Worm (Caenorhabditis elegans) whole organism, L3 larva: ENCODE data around the gene F54C8.1.

Experiments used
- R02D3.7 ChIP-seq: fragments of 150-350 bp; optimal IDR thresholded peaks from 2 replicates; lab custom pipeline; 2014; ENCODE audit warnings: missing biosample characterization, missing genetic modification characterization
- ZK546.5 ChIP-seq: sonication (generic microtip); optimal IDR thresholded peaks from 2 replicates; lab custom pipeline; 2017; ENCODE audit warnings: missing biosample characterization, missing genetic modification characterization
- aly-2 ChIP-seq: fragments of 150-350 bp; optimal IDR thresholded peaks from 2 replicates; lab custom pipeline; 2014; ENCODE audit warnings: missing biosample characterization, missing genetic modification characterization
- ama-1 ChIP-seq: fragments of 150-350 bp; optimal IDR thresholded peaks from 2 replicates; lab custom pipeline; 2018
- ceh-16 ChIP-seq: sonication (generic microtip); optimal IDR thresholded peaks from 2 replicates; lab custom pipeline; 2017; ENCODE audit warnings: missing biosample characterization, missing genetic modification characterization
- ceh-28 ChIP-seq: fragments of 150-350 bp; optimal IDR thresholded peaks from 2 replicates; lab custom pipeline; 2014; ENCODE audit warnings: missing biosample characterization, missing genetic modification reagents, missing genetic modification characterization
- ceh-82 ChIP-seq: fragments of 150-350 bp; optimal IDR thresholded peaks from 2 replicates; lab custom pipeline; 2014; ENCODE audit warnings: missing biosample characterization, missing genetic modification characterization
- ceh-9 ChIP-seq: sonication (generic microtip); optimal IDR thresholded peaks from 2 replicates; lab custom pipeline; 2018; ENCODE audit warnings: missing biosample characterization, missing genetic modification characterization
- daf-12 ChIP-seq: fragments of 150-350 bp; optimal IDR thresholded peaks from 2 replicates; lab custom pipeline; 2014; ENCODE audit warnings: missing biosample characterization, missing genetic modification reagents, missing genetic modification characterization
- egl-27 ChIP-seq: sonication (generic microtip); optimal IDR thresholded peaks from 4 replicates; lab custom pipeline; 2017; ENCODE audit warnings: missing biosample characterization, missing genetic modification reagents, missing genetic modification characterization
- elt-1 ChIP-seq: fragments of 150-350 bp; optimal IDR thresholded peaks from 2 replicates; lab custom pipeline; 2014; ENCODE audit warnings: missing biosample characterization, missing genetic modification characterization
- eor-1 ChIP-seq, 2 experiments: fragments of 150-350 bp; optimal IDR thresholded peaks; 2 replicates each; lab custom pipeline; 2014 to 2018; ENCODE audit warnings: missing biosample characterization in 2 of 2, missing genetic modification characterization in 2 of 2
- fkh-10 ChIP-seq: sonication (generic microtip); optimal IDR thresholded peaks from 2 replicates; lab custom pipeline; 2017; ENCODE audit warnings: missing biosample characterization, missing genetic modification reagents, missing genetic modification characterization
- fos-1 ChIP-seq: fragments of 150-350 bp; optimal IDR thresholded peaks from 2 replicates; lab custom pipeline; 2014; ENCODE audit warnings: missing biosample characterization, missing genetic modification characterization
- hmg-11 ChIP-seq: sonication (generic microtip); optimal IDR thresholded peaks from 2 replicates; lab custom pipeline; 2016; ENCODE audit warnings: missing genetic modification characterization, missing compliant biosample characterization
- jun-1 ChIP-seq: fragments of 150-350 bp; optimal IDR thresholded peaks from 2 replicates; lab custom pipeline; 2014; ENCODE audit warnings: missing biosample characterization, missing genetic modification reagents, missing genetic modification characterization
- lin-15B ChIP-seq: fragments of 150-350 bp; optimal IDR thresholded peaks from 2 replicates; lab custom pipeline; 2014; ENCODE audit warnings: missing biosample characterization, missing genetic modification characterization
- lin-39 ChIP-seq: fragments of 150-350 bp; optimal IDR thresholded peaks from 2 replicates; lab custom pipeline; 2018; ENCODE audit warnings: missing biosample characterization, missing genetic modification reagents, missing genetic modification characterization
- lsy-12 ChIP-seq: sonication (generic microtip); optimal IDR thresholded peaks from 2 replicates; lab custom pipeline; 2016; ENCODE audit warnings: mild to moderate bottlenecking, missing genetic modification characterization, missing compliant biosample characterization
- mdl-1 ChIP-seq: fragments of 150-350 bp; optimal IDR thresholded peaks from 2 replicates; lab custom pipeline; 2014; ENCODE audit warnings: missing biosample characterization, missing genetic modification characterization
- mml-1 ChIP-seq: fragments of 150-350 bp; sonication (generic microtip); optimal IDR thresholded peaks from 3 replicates; lab custom pipeline; 2014; ENCODE audit warnings: missing biosample characterization, missing genetic modification characterization
- nfya-1 ChIP-seq: sonication (generic microtip); optimal IDR thresholded peaks from 2 replicates; lab custom pipeline; 2017; ENCODE audit warnings: missing genetic modification characterization, mild to moderate bottlenecking, missing compliant biosample characterization, antibody characterized with exemption, moderate library complexity; ENCODE audit not compliant: insufficient read depth
- nhr-12 ChIP-seq: fragments of 150-350 bp; optimal IDR thresholded peaks from 2 replicates; lab custom pipeline; 2014; ENCODE audit warnings: missing biosample characterization, missing genetic modification characterization
- nhr-23 ChIP-seq: fragments of 150-350 bp; optimal IDR thresholded peaks from 2 replicates; lab custom pipeline; 2014; ENCODE audit warnings: missing biosample characterization, missing genetic modification reagents, missing genetic modification characterization
- nhr-237 ChIP-seq: fragments of 150-350 bp; optimal IDR thresholded peaks from 2 replicates; lab custom pipeline; 2014; ENCODE audit warnings: missing biosample characterization, missing genetic modification characterization
- nhr-25 ChIP-seq: sonication (generic microtip); optimal IDR thresholded peaks from 2 replicates; lab custom pipeline; 2017; ENCODE audit warnings: missing biosample characterization, missing genetic modification characterization
- nhr-28 ChIP-seq: fragments of 150-350 bp; optimal IDR thresholded peaks from 2 replicates; lab custom pipeline; 2014; ENCODE audit warnings: missing biosample characterization, missing genetic modification characterization
- nhr-43 ChIP-seq: sonication (generic microtip); optimal IDR thresholded peaks from 2 replicates; lab custom pipeline; 2016; ENCODE audit warnings: mild to moderate bottlenecking, missing genetic modification characterization, missing compliant biosample characterization; ENCODE audit not compliant: poor library complexity, severe bottlenecking
- nhr-67 ChIP-seq: fragments of 150-350 bp; optimal IDR thresholded peaks from 2 replicates; lab custom pipeline; 2014; ENCODE audit warnings: missing biosample characterization, missing genetic modification characterization
- nhr-76 ChIP-seq: fragments of 150-350 bp; sonication (generic microtip); optimal IDR thresholded peaks from 5 replicates; lab custom pipeline; 2014; ENCODE audit warnings: missing biosample characterization, missing genetic modification characterization
- nhr-77 ChIP-seq: fragments of 150-350 bp; optimal IDR thresholded peaks from 2 replicates; lab custom pipeline; 2014; ENCODE audit warnings: missing biosample characterization, missing genetic modification characterization
- pha-4 ChIP-seq: fragments of 150-350 bp; optimal IDR thresholded peaks from 2 replicates; lab custom pipeline; 2014; ENCODE audit warnings: missing biosample characterization, missing genetic modification reagents, missing genetic modification characterization
- pqm-1 ChIP-seq: fragments of 150-350 bp; optimal IDR thresholded peaks from 2 replicates; lab custom pipeline; 2017; ENCODE audit warnings: missing biosample characterization, missing genetic modification characterization, inconsistent platforms
- sea-2 ChIP-seq: fragments of 150-350 bp; sonication (generic microtip); optimal IDR thresholded peaks from 4 replicates; lab custom pipeline; 2014; ENCODE audit warnings: missing biosample characterization, missing genetic modification reagents, missing genetic modification characterization
- skn-1 ChIP-seq: fragments of 150-350 bp; optimal IDR thresholded peaks from 2 replicates; lab custom pipeline; 2014; ENCODE audit warnings: missing biosample characterization, missing genetic modification characterization
- snpc-4 ChIP-seq: fragments of 150-350 bp; optimal IDR thresholded peaks from 2 replicates; lab custom pipeline; 2014; ENCODE audit warnings: missing biosample characterization, missing genetic modification characterization
- tbx-2 ChIP-seq: sonication (generic microtip); optimal IDR thresholded peaks from 2 replicates; lab custom pipeline; 2016; ENCODE audit warnings: mild to moderate bottlenecking, missing genetic modification characterization, missing compliant biosample characterization
- zag-1 ChIP-seq: fragments of 150-350 bp; optimal IDR thresholded peaks from 2 replicates; lab custom pipeline; 2014; ENCODE audit warnings: missing biosample characterization, missing genetic modification characterization
- ztf-4 ChIP-seq: fragments of 150-350 bp; optimal IDR thresholded peaks from 2 replicates; lab custom pipeline; 2014; ENCODE audit warnings: missing biosample characterization, missing genetic modification characterization

Gene F54C8.1

ce11 chrIII:9439399-9439798 lies at the start of gene F54C8.1:
TSS of gene F54C8.1 (plus strand) at chrIII:9439699.
- TF ChIP-seq egl-27 (no peak), pqm-1 (tag; lab: Kevin White, UChicago) (no peak), zag-1 (tag; lab: Kevin White, UChicago) (no peak), ztf-4 (tag; lab: Kevin White, UChicago) (no peak), elt-1 (no peak), nhr-77 (no peak), R02D3.7 (no peak), ceh-82 (no peak), nfya-1 (tag; lab: Kevin White, UChicago) (no peak), eor-1 (tag; optimal IDR thresholded peaks at IDR 0.05; lab: Kevin White, UChicago) (no peak), nhr-28 (tag; lab: Kevin White, UChicago) (no peak), ceh-9 (tag; lab: Kevin White, UChicago) (no peak), skn-1 (tag; lab: Kevin White, UChicago) (no peak), mml-1 (tag; lab: Kevin White, UChicago) (no peak), nhr-76 (tag; lab: Kevin White, UChicago) (no peak), jun-1 (tag; lab: Kevin White, UChicago) (no peak), nhr-25 (tag; lab: Kevin White, UChicago) (no peak), nhr-43 (tag; lab: Kevin White, UChicago) (no peak), tbx-2 (tag; lab: Kevin White, UChicago) (no peak)

- peak; percentile 7 for TF ChIP-seq fkh-10 (GFP tag; lab: Kevin White, UChicago)
- no peak for TF ChIP-seq lin-15B
- TF ChIP-seq elt-1 = no peak
- TF ChIP-seq nhr-43 (tag; lab: Kevin White, UChicago) = no peak
Observed at ce11 chrIII:9390007-9390406, 49.5 kb upstream of the F54C8.1 start, which contains the start of gene slc-17.2. TSS of gene slc-17.2 (minus strand) at chrIII:9390107.

ce11 chrIII:9390924-9391323 lies 48.6 kb upstream of the F54C8.1 start:
- TF ChIP-seq lin-39 (tag; lab: Kevin White, UChicago) = peak; percentile 9
- TF ChIP-seq nfya-1 (tag; lab: Kevin White, UChicago) = peak; percentile 34
- no peak for TF ChIP-seq ceh-82
- TF ChIP-seq mdl-1 (tag; lab: Kevin White, UChicago) = peak; percentile 2
- TF ChIP-seq hmg-11 (tag; lab: Kevin White, UChicago) = no peak
- TF ChIP-seq nhr-76 (tag; lab: Kevin White, UChicago) = no peak

ce11 chrIII:9393114-9393780 lies 46.3 kb upstream of the F54C8.1 start, which contains the start of the genes gpr-2 and rgr-1:
TSS of gene gpr-2 (minus strand) at chrIII:9393164.
TSS of gene rgr-1 (plus strand) at chrIII:9393730.
- TF ChIP-seq R02D3.7 (no peak), nhr-12 (no peak), snpc-4 (tag; lab: Kevin White, UChicago) (peak; percentile 35), nhr-25 (tag; lab: Kevin White, UChicago) (no peak), sea-2 (no peak), nhr-28 (tag; lab: Kevin White, UChicago) (no peak), tbx-2 (tag; lab: Kevin White, UChicago) (no peak), egl-27 (no peak), skn-1 (tag; lab: Kevin White, UChicago) (peak; percentile 29), ama-1 (lab: Kevin White, UChicago) (no peak), nfya-1 (tag; lab: Kevin White, UChicago) (peak; percentile 53), ceh-28 (tag; lab: Kevin White, UChicago) (no peak), lsy-12 (no peak), fkh-10 (GFP tag; lab: Kevin White, UChicago) (no peak), nhr-237 (tag; lab: Kevin White, UChicago) (no peak), fos-1 (tag; lab: Kevin White, UChicago) (no peak), hmg-11 (tag; lab: Kevin White, UChicago) (peak; percentile 36), eor-1 (tag; optimal IDR thresholded peaks at IDR 0.05; lab: Kevin White, UChicago) (no peak), ceh-16 (no peak), nhr-23 (peak; percentile 38), nhr-67 (tag; lab: Kevin White, UChicago) (no peak), nhr-77 (no peak), daf-12 (tag; lab: Kevin White, UChicago) (no peak), lin-39 (tag; lab: Kevin White, UChicago) (no peak), pha-4 (tag; lab: Kevin White, UChicago) (peak; percentile 47), pqm-1 (tag; lab: Kevin White, UChicago) (no peak), aly-2 (no peak), lin-15B (peak; percentile 46), ZK546.5 (tag; lab: Kevin White, UChicago) (no peak)
- TF ChIP-seq, all 47 proteins: peak for 7
